Worm (Caenorhabditis elegans) whole organism, L4/young adult: ENCODE measurements around the gene C05G5.3.

Experiments
- W03F9.2 ChIP-seq: fragments of 150-350 bp; optimal IDR thresholded peaks from 2 replicates; lab custom pipeline; 2014; ENCODE audit warnings: missing biosample characterization, missing genetic modification characterization
- dao-5 ChIP-seq: sonication (generic microtip); optimal IDR thresholded peaks from 2 replicates; lab custom pipeline; 2016; ENCODE audit warnings: missing genotype, missing genetic modification characterization, moderate library complexity, missing compliant biosample characterization

ce11 chrX:14797405-14797804 is 45.6 kb upstream of the C05G5.3 start:
- TF ChIP-seq dao-5 (tag; lab: Kevin White, UChicago) = no peak
- TF ChIP-seq W03F9.2 (tag; lab: Kevin White, UChicago) = no peak
